Fruit fly (Drosophila melanogaster) whole organism, embryonic: ENCODE measurements around the gene fd96Cb.
A peak's percentile ranks its signal among the peaks of the same experiment; 100 is the strongest.

Experiments used
- Aef1 ChIP-seq: fragments of 200-800 bp; sonication (Bioruptor generic); IDR thresholded peaks from 3 replicates; pipeline ENCODE4 v1.3.6; 2022; ENCODE audit warnings: missing biosample characterization, missing genetic modification characterization
- CG10321 ChIP-seq: fragments of 200-800 bp; sonication (Bioruptor generic); IDR thresholded peaks from 2 replicates; pipeline ENCODE4 v1.3.6; 2022; ENCODE audit warnings: missing biosample characterization, missing genetic modification characterization
- CG10543 ChIP-seq: fragments of 200-800 bp; sonication (Bioruptor generic); optimal IDR thresholded peaks from 3 replicates; lab custom pipeline; 2017; ENCODE audit warnings: missing biosample characterization, mild to moderate bottlenecking, missing genetic modification characterization, moderate library complexity
- CG10959 ChIP-seq: fragments of 200-800 bp; sonication (Bioruptor generic); IDR thresholded peaks from 2 replicates; pipeline ENCODE4 v1.3.6; 2022; ENCODE audit warnings: missing biosample characterization, missing genetic modification characterization
- CG11456 ChIP-seq: fragments of 200-800 bp; sonication (Bioruptor generic); IDR thresholded peaks from 3 replicates; pipeline ENCODE4 v1.3.6; 2022; ENCODE audit warnings: missing biosample characterization, missing genetic modification characterization
- CG12104 ChIP-seq: fragments of 200-800 bp; sonication (Bioruptor generic); optimal IDR thresholded peaks from 3 replicates; lab custom pipeline; 2016; ENCODE audit warnings: missing biosample characterization, missing genetic modification characterization
- CG12391 ChIP-seq: fragments of 200-800 bp; sonication (Bioruptor generic); optimal IDR thresholded peaks from 3 replicates; lab custom pipeline; 2018; ENCODE audit warnings: missing biosample characterization, mild to moderate bottlenecking, missing genetic modification characterization, moderate library complexity
- CG13624 ChIP-seq: fragments of 200-800 bp; sonication (Bioruptor generic); optimal IDR thresholded peaks from 2 replicates; lab custom pipeline; 2016; ENCODE audit warnings: missing biosample characterization, missing genetic modification characterization
- CG17912 ChIP-seq: fragments of 200-800 bp; sonication (Bioruptor generic); optimal IDR thresholded peaks from 2 replicates; lab custom pipeline; 2018; ENCODE audit warnings: missing biosample characterization, mild to moderate bottlenecking, missing genetic modification characterization
- CG18262 ChIP-seq: fragments of 200-800 bp; optimal IDR thresholded peaks from 3 replicates; lab custom pipeline; 2019; ENCODE audit warnings: missing biosample characterization, mild to moderate bottlenecking, missing genetic modification characterization, moderate library complexity
- CG2116 ChIP-seq: fragments of 200-800 bp; sonication (Bioruptor generic); optimal IDR thresholded peaks from 3 replicates; lab custom pipeline; 2018; ENCODE audit warnings: missing biosample characterization, mild to moderate bottlenecking, missing genetic modification characterization
- CG30431 ChIP-seq: fragments of 200-800 bp; sonication (Bioruptor generic); optimal IDR thresholded peaks from 2 replicates; lab custom pipeline; 2017; ENCODE audit warnings: missing biosample characterization, missing genetic modification characterization
- CG33557 ChIP-seq: fragments of 200-800 bp; sonication (Bioruptor generic); optimal IDR thresholded peaks from 2 replicates; lab custom pipeline; 2019; ENCODE audit warnings: missing biosample characterization, mild to moderate bottlenecking, missing genetic modification characterization, moderate library complexity
- CG3407 ChIP-seq: fragments of 200-800 bp; sonication (Bioruptor generic); optimal IDR thresholded peaks from 2 replicates; lab custom pipeline; 2018; ENCODE audit warnings: missing biosample characterization, mild to moderate bottlenecking, missing genetic modification characterization
- CG6254 ChIP-seq: fragments of 200-800 bp; sonication (Bioruptor generic); optimal IDR thresholded peaks from 3 replicates; lab custom pipeline; 2017; ENCODE audit warnings: mild to moderate bottlenecking, missing biosample characterization, missing genetic modification reagents, missing genetic modification characterization
- CG6654 ChIP-seq: fragments of 200-800 bp; sonication (Bioruptor generic); optimal IDR thresholded peaks from 2 replicates; lab custom pipeline; 2017; ENCODE audit warnings: missing biosample characterization, mild to moderate bottlenecking, missing genetic modification characterization
- CG7987 ChIP-seq: fragments of 200-800 bp; sonication (Bioruptor generic); optimal IDR thresholded peaks from 2 replicates; lab custom pipeline; 2018; ENCODE audit warnings: missing biosample characterization, mild to moderate bottlenecking, missing genetic modification characterization, moderate library complexity
- CG9437 ChIP-seq: fragments of 200-800 bp; sonication (Bioruptor generic); optimal IDR thresholded peaks from 2 replicates; lab custom pipeline; 2018; ENCODE audit warnings: missing biosample characterization, mild to moderate bottlenecking, missing genetic modification characterization
- CG9727 ChIP-seq: fragments of 200-800 bp; sonication (Bioruptor generic); optimal IDR thresholded peaks from 3 replicates; lab custom pipeline; 2017; ENCODE audit warnings: missing biosample characterization, mild to moderate bottlenecking, missing genetic modification characterization
- E2f2 ChIP-seq: fragments of 200-800 bp; sonication (Bioruptor generic); IDR thresholded peaks from 2 replicates; pipeline ENCODE4 v1.3.6; 2022; ENCODE audit warnings: missing biosample characterization, missing genetic modification characterization
- Ets65A ChIP-seq: fragments of 200-800 bp; sonication (Bioruptor generic); peaks from one replicate; lab custom pipeline; 2016; ENCODE audit warnings: missing biosample characterization, missing genetic modification characterization
- HHEX ChIP-seq: fragments of 200-800 bp; sonication (Bioruptor generic); optimal IDR thresholded peaks from 3 replicates; lab custom pipeline; 2017; ENCODE audit warnings: missing biosample characterization, mild to moderate bottlenecking, missing genetic modification characterization, missing genetic modification reagents
- HLH3B ChIP-seq: fragments of 200-800 bp; sonication (Bioruptor generic); IDR thresholded peaks from 2 replicates; pipeline ENCODE4 v1.3.6; 2022; ENCODE audit warnings: missing biosample characterization, missing genetic modification characterization
- HLHmδ ChIP-seq: fragments of 200-800 bp; sonication (Bioruptor generic); optimal IDR thresholded peaks from 2 replicates; lab custom pipeline; 2018; ENCODE audit warnings: missing biosample characterization, mild to moderate bottlenecking, missing genetic modification characterization, moderate library complexity
- Jarid2 ChIP-seq: fragments of 200-800 bp; sonication (Bioruptor generic); optimal IDR thresholded peaks from 3 replicates; lab custom pipeline; 2017; ENCODE audit warnings: mild to moderate bottlenecking, missing biosample characterization, missing genetic modification reagents, missing genetic modification characterization
- Nf-YC ChIP-seq: fragments of 200-800 bp; optimal IDR thresholded peaks from 3 replicates; lab custom pipeline; 2019; ENCODE audit warnings: missing biosample characterization, mild to moderate bottlenecking, missing genetic modification characterization, moderate library complexity
- NfI ChIP-seq: fragments of 200-800 bp; sonication (Bioruptor generic); optimal IDR thresholded peaks from 3 replicates; lab custom pipeline; 2018; ENCODE audit warnings: missing biosample characterization, mild to moderate bottlenecking, missing genetic modification characterization, moderate library complexity
- Oaz ChIP-seq: fragments of 200-800 bp; sonication (Bioruptor generic); IDR thresholded peaks from 2 replicates; pipeline ENCODE4 v1.3.6; 2022; ENCODE audit warnings: missing biosample characterization, missing genetic modification characterization
- Ptx1 ChIP-seq: fragments of 200-800 bp; sonication (Bioruptor generic); IDR thresholded peaks from 2 replicates; pipeline ENCODE4 v1.3.6; 2022; ENCODE audit warnings: missing biosample characterization, missing genetic modification characterization
- Sox100B ChIP-seq: fragments of 200-800 bp; sonication (Bioruptor generic); optimal IDR thresholded peaks from 3 replicates; lab custom pipeline; 2018; ENCODE audit warnings: missing biosample characterization, mild to moderate bottlenecking, missing genetic modification characterization
- Usf ChIP-seq: fragments of 200-800 bp; sonication (Bioruptor generic); optimal IDR thresholded peaks from 2 replicates; lab custom pipeline; 2017; ENCODE audit warnings: missing genotype, missing biosample characterization, missing genetic modification characterization
- YL-1 ChIP-seq: fragments of 200-800 bp; sonication (Bioruptor generic); optimal IDR thresholded peaks from 3 replicates; lab custom pipeline; 2017; ENCODE audit warnings: missing biosample characterization, mild to moderate bottlenecking, missing genetic modification characterization
- ac ChIP-seq: fragments of 200-800 bp; sonication (Bioruptor generic); optimal IDR thresholded peaks from 3 replicates; lab custom pipeline; 2017; ENCODE audit warnings: missing biosample characterization, mild to moderate bottlenecking, missing genetic modification characterization
- ato ChIP-seq: fragments of 200-800 bp; sonication (Bioruptor generic); IDR thresholded peaks from 2 replicates; pipeline ENCODE4 v1.3.6; 2022; ENCODE audit warnings: missing biosample characterization, missing genetic modification characterization; ENCODE audit not compliant: partially characterized antibody
- bsh ChIP-seq, 2 experiments: fragments of 200-800 bp; sonication (Bioruptor generic); optimal IDR thresholded peaks; 2 replicates each; lab custom pipeline; 2017 to 2018; ENCODE audit warnings: mild to moderate bottlenecking in 2 of 2, missing biosample characterization in 2 of 2, missing genetic modification characterization in 2 of 2, moderate library complexity in 1 of 2
- chm ChIP-seq: fragments of 200-800 bp; sonication (Bioruptor generic); IDR thresholded peaks from 2 replicates; pipeline ENCODE4 v1.3.6; 2022; ENCODE audit warnings: missing biosample characterization, missing genetic modification characterization
- danr ChIP-seq: fragments of 200-800 bp; sonication (Bioruptor generic); IDR thresholded peaks from 2 replicates; pipeline ENCODE4 v1.3.6; 2022; ENCODE audit warnings: missing biosample characterization, missing genetic modification characterization
- dmrt11E ChIP-seq: fragments of 200-800 bp; sonication (Bioruptor generic); optimal IDR thresholded peaks from 3 replicates; lab custom pipeline; 2018; ENCODE audit warnings: missing biosample characterization, mild to moderate bottlenecking, missing genetic modification characterization, moderate library complexity
- gce ChIP-seq: fragments of 200-800 bp; sonication (Bioruptor generic); IDR thresholded peaks from 3 replicates; pipeline ENCODE4 v1.3.6; 2022; ENCODE audit warnings: missing biosample characterization, missing genetic modification characterization
- gsb-n ChIP-seq: fragments of 200-800 bp; sonication (Bioruptor generic); optimal IDR thresholded peaks from 3 replicates; lab custom pipeline; 2018; ENCODE audit warnings: missing biosample characterization, mild to moderate bottlenecking, missing genetic modification characterization
- hb ChIP-seq: fragments of 200-800 bp; sonication (Bioruptor generic); IDR thresholded peaks from 3 replicates; pipeline ENCODE4 v1.3.6; 2022; ENCODE audit warnings: missing biosample characterization, missing genetic modification characterization; ENCODE audit not compliant: partially characterized antibody
- ken ChIP-seq: fragments of 200-800 bp; sonication (Bioruptor generic); IDR thresholded peaks from 3 replicates; pipeline ENCODE4 v1.3.6; 2022; ENCODE audit warnings: missing biosample characterization, missing genetic modification characterization
- pzg ChIP-seq: fragments of 200-800 bp; sonication (Bioruptor generic); optimal IDR thresholded peaks from 3 replicates; lab custom pipeline; 2018; ENCODE audit warnings: missing biosample characterization, mild to moderate bottlenecking, missing genetic modification characterization, moderate library complexity
- scrt ChIP-seq: fragments of 200-800 bp; sonication (Bioruptor generic); optimal IDR thresholded peaks from 2 replicates; lab custom pipeline; 2018; ENCODE audit warnings: missing biosample characterization, mild to moderate bottlenecking, missing genetic modification characterization, moderate library complexity
- seq ChIP-seq: fragments of 200-800 bp; sonication (Bioruptor generic); IDR thresholded peaks from 2 replicates; pipeline ENCODE4 v1.3.6; 2022; ENCODE audit warnings: missing biosample characterization, missing genetic modification characterization
- slbo ChIP-seq: fragments of 200-800 bp; sonication (Bioruptor generic); IDR thresholded peaks from 2 replicates; pipeline ENCODE4 v1.3.6; 2022; ENCODE audit warnings: missing biosample characterization, missing genetic modification characterization
- ttk ChIP-seq: fragments of 200-800 bp; sonication (Bioruptor generic); IDR thresholded peaks from 2 replicates; pipeline ENCODE4 v2.1.2; 2022; ENCODE audit warnings: missing biosample characterization, missing genetic modification characterization
- vnd ChIP-seq: fragments of 200-800 bp; sonication (Bioruptor generic); IDR thresholded peaks from 3 replicates; pipeline ENCODE4 v1.3.6; 2022; ENCODE audit warnings: missing biosample characterization, missing genetic modification characterization; ENCODE audit not compliant: partially characterized antibody
- wek ChIP-seq: fragments of 200-800 bp; sonication (Bioruptor generic); optimal IDR thresholded peaks from 3 replicates; lab custom pipeline; 2018; ENCODE audit warnings: missing biosample characterization, mild to moderate bottlenecking, missing genetic modification characterization, moderate library complexity

The fd96Cb gene

dm6 chr3R:25123262-25123661 is 28.4 kb downstream of the fd96Cb start, which contains the start of gene vig2 (continued):
- TF ChIP-seq CG9727 (GFP tag; lab: Kevin White, UChicago) (peak; percentile 72), vnd (GFP tag; lab: Robert Waterston, UW) (peak; percentile 85), hb (peak; percentile 85), CG33557 (GFP tag; lab: Kevin White, UChicago) (peak; percentile 12), Sox100B (GFP tag; lab: Kevin White, UChicago) (peak; percentile 39), Aef1 (GFP tag; lab: Robert Waterston, UW) (peak; percentile 65; the same call in 2 of the 3 replicates), CG3407 (GFP tag; lab: Kevin White, UChicago) (peak; percentile 12), ttk (GFP tag; lab: Robert Waterston, UW) (peak; percentile 77; the same call in 1 of the 2 replicates), pzg (GFP tag; lab: Kevin White, UChicago) (peak; percentile 31), ato (peak; percentile 90), Ets65A (peak; percentile 82), Usf (peak; percentile 39), CG18262 (peak; percentile 40), seq (GFP tag; lab: Robert Waterston, UW) (0 out of 2 replicates have a peak, but pooled peaks have one; percentile 32), NfI (GFP tag; lab: Kevin White, UChicago) (peak; percentile 81), HLH3B (GFP tag; lab: Robert Waterston, UW) (peak; percentile 70), Oaz (peak; percentile 70), CG7987 (GFP tag; lab: Kevin White, UChicago) (peak; percentile 61), CG10543 (peak; percentile 5), CG17912 (GFP tag; lab: Kevin White, UChicago) (peak; percentile 40), Jarid2 (GFP tag; lab: Kevin White, UChicago) (peak; percentile 23), CG11456 (GFP tag; lab: Robert Waterston, UW) (peak; percentile 92), CG13624 (GFP tag; lab: Kevin White, UChicago) (peak; percentile 18), Ptx1 (peak; percentile 70), YL-1 (GFP tag; lab: Kevin White, UChicago) (peak; percentile 36), CG10959 (peak; percentile 47; the same call in 1 of the 2 replicates), dmrt11E (tag; lab: Kevin White, UChicago) (peak; percentile 17), HHEX (peak; percentile 71), danr (GFP tag; lab: Robert Waterston, UW) (0 out of 2 replicates have a peak, but pooled peaks have one; percentile 8), CG6254 (peak; percentile 5), ac (peak; percentile 2), gsb-n (tag; lab: Kevin White, UChicago) (peak; percentile 6), HLHmδ (GFP tag; lab: Kevin White, UChicago) (peak; percentile 72), CG9437 (GFP tag; lab: Kevin White, UChicago) (peak; percentile 68), gce (GFP tag; lab: Robert Waterston, UW) (peak; percentile 75; the same call in 2 of the 3 replicates), CG2116 (GFP tag; lab: Kevin White, UChicago) (peak; percentile 50), CG10321 (peak; percentile 63), E2f2 (GFP tag; lab: Robert Waterston, UW) (peak; percentile 27; the same call in 1 of the 2 replicates), wek (GFP tag; lab: Kevin White, UChicago) (peak; percentile 22), CG12104 (peak; percentile 54), Nf-YC (peak; percentile 3), ken (peak; percentile 70), scrt (peak; percentile 39), chm (GFP tag; lab: Robert Waterston, UW) (peak; percentile 93), CG30431 (GFP tag; lab: Kevin White, UChicago) (peak; percentile 39), slbo (GFP tag; lab: Robert Waterston, UW) (peak; percentile 87), bsh (GFP tag; optimal IDR thresholded peaks at IDR 0.05; lab: Kevin White, UChicago) (peak in 1 of 2 experiments; percentile 25), CG6654 (GFP tag; lab: Kevin White, UChicago) (peak; percentile 10), CG12391 (tag; lab: Kevin White, UChicago) (peak; percentile 27)
